Worm (Caenorhabditis elegans): ENCODE data around the gene C41H7.2.

DNA sequence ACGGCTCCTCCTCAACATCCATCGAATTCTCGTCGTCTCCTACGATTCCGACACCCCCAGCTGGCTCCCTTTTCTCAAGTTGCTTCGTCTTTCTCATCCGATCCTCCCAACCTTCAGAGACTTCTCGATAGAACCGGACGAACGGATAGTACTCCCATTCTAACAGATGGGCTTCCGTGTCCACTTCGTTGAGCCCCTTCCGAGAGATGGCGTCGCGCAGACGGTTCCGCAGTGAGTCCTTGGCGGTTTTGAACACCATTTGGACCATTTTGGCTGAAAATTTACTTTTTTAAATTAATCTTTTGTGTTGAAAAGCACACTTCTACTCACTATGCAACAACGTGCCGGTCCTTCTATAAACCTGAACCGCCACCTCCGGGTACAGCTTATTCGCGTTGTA lies 39.1 kb downstream of the C41H7.2 start:
- no peak for TF ChIP-seq nhr-77 (tag; optimal IDR thresholded peaks at IDR 0.05)
- no peak for TF ChIP-seq egl-27 (tag; optimal IDR thresholded peaks at IDR 0.05)
- no peak for TF ChIP-seq unc-62 (GFP tag; optimal IDR thresholded peaks at IDR 0.05)
- TF ChIP-seq fos-1 (tag; optimal IDR thresholded peaks at IDR 0.05), result no peak
- TF ChIP-seq nhr-11 (tag; optimal IDR thresholded peaks at IDR 0.05), result no peak
- no peak for TF ChIP-seq nhr-23 (tag; optimal IDR thresholded peaks at IDR 0.05)
- no peak for TF ChIP-seq nhr-10 (tag; optimal IDR thresholded peaks at IDR 0.05)
- no peak for TF ChIP-seq elt-3 (tag; optimal IDR thresholded peaks at IDR 0.05)
- no peak for TF ChIP-seq aly-2 (tag; optimal IDR thresholded peaks at IDR 0.05)
- no peak for TF ChIP-seq lin-39 (tag; optimal IDR thresholded peaks at IDR 0.05)
- TF ChIP-seq lin-11 (tag; optimal IDR thresholded peaks at IDR 0.05), result no peak
- no peak for TF ChIP-seq dmd-4 (tag; optimal IDR thresholded peaks at IDR 0.05)
- TF ChIP-seq ztf-4 (tag; optimal IDR thresholded peaks at IDR 0.05), result no peak
